Fruit fly (Drosophila melanogaster): ENCODE data around the gene mthl10.
A peak's percentile ranks its signal among the peaks of the same experiment; 100 is the strongest.

Gene mthl10

DNA sequence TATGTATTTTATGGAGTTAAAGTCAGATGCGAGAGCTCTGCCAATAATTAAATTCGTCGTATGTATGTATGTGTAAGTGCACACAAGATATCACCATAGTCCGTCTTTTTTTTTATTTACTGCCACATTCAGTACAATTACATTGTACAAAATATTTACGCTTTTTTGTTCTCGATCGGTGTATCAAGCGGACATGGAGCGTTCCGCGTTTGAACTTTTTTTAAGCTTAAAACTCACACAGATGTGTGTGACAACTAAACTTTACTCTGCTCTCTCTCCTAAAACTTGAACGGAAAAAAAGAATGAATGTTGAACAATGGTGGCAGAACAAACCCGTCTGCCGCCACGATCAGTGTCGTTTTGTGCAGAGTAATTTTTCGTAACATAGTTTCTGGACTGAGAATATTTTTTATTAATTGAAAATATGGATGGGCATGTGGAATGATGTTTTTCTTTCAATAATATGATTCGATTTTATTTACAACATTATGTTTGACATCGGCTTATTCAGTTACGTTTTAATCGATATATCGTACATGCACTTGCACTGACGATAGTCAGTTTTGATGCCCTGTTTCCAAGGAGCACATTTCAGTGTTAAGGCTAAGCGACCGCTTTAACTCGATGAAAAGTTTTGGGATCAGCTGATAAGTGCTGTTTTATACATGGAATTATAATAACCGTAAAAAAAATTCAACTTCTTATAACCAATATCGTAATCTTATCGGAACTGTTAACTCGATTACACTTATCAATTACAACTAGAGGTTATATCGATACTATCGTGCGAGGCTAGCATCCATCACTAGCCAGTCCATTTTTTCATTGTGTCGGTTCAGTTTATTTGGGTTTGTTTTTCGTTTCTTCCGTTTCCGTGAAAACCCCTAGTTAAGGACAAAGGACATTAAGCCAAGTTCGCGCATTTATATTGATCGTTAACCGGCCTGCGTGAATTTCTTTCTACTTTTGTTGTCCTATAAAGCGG is 4.2 kb upstream of the mthl10 start, which contains the start of gene mth (continued):
- TF ChIP-seq Hr3 (GFP tag; optimal IDR thresholded peaks at IDR 0.05) (no peak), HLH4C (GFP tag; IDR thresholded peaks at IDR 0.05; ENCODE audit: partially characterized antibody) (peak; percentile 99), gcm2 (GFP tag; optimal IDR thresholded peaks at IDR 0.05) (no peak), cad (GFP tag; optimal IDR thresholded peaks at IDR 0.05) (no peak), CG3065 (GFP tag; optimal IDR thresholded peaks at IDR 0.05) (no peak), hbn (GFP tag; IDR thresholded peaks at IDR 0.05; ENCODE audit: partially characterized antibody) (peak; percentile 97), da (GFP tag; optimal IDR thresholded peaks at IDR 0.05) (no peak), CG31365 (tag; optimal IDR thresholded peaks at IDR 0.05) (no peak), en (GFP tag; optimal IDR thresholded peaks at IDR 0.05) (no peak), Hmr (GFP tag; optimal IDR thresholded peaks at IDR 0.05) (peak; percentile 65), Dad (GFP tag; optimal IDR thresholded peaks at IDR 0.05) (peak; percentile 48), CG10274 (GFP tag; optimal IDR thresholded peaks at IDR 0.05) (no peak), CG13894 (tag; optimal IDR thresholded peaks at IDR 0.05) (peak; percentile 65), pita (GFP tag; optimal IDR thresholded peaks at IDR 0.05) (no peak), maf-S (GFP tag; optimal IDR thresholded peaks at IDR 0.05) (peak; percentile 59), knrl (GFP tag; IDR thresholded peaks at IDR 0.05; ENCODE audit: partially characterized antibody) (peak; percentile 100), fru (optimal IDR thresholded peaks at IDR 0.05) (no peak), tx (GFP tag; optimal IDR thresholded peaks at IDR 0.05) (peak; percentile 19), dysf (GFP tag; IDR thresholded peaks at IDR 0.05) (peak; percentile 49; the same call in 2 of the 3 replicates), CG13624 (GFP tag; optimal IDR thresholded peaks at IDR 0.05) (peak; percentile 80), Rfx (GFP tag; IDR thresholded peaks at IDR 0.05) (peak; percentile 53; the same call in 1 of the 2 replicates), p53 (GFP tag; optimal IDR thresholded peaks at IDR 0.05) (peak; percentile 18), E2f2 (GFP tag; IDR thresholded peaks at IDR 0.05) (0 out of 2 replicates have a peak, but pooled peaks have one; percentile 27), CG11560 (tag; IDR thresholded peaks at IDR 0.05) (peak; percentile 74; the same call in 1 of the 3 replicates), CG3407 (GFP tag; optimal IDR thresholded peaks at IDR 0.05) (peak; percentile 21), dimm (GFP tag; IDR thresholded peaks at IDR 0.05) (no peak), Atf-2 (GFP tag; optimal IDR thresholded peaks at IDR 0.05) (peak; percentile 62), pb (GFP tag; optimal IDR thresholded peaks at IDR 0.05) (peak; percentile 15), schlank (tag; optimal IDR thresholded peaks at IDR 0.05) (no peak), ham (GFP tag; IDR thresholded peaks at IDR 0.05) (no peak), CG13775 (GFP tag; optimal IDR thresholded peaks at IDR 0.05) (peak; percentile 59), pnt (GFP tag; optimal IDR thresholded peaks at IDR 0.05) (peak; percentile 28), tup (GFP tag; optimal IDR thresholded peaks at IDR 0.05) (no peak), Atf6 (GFP tag; IDR thresholded peaks at IDR 0.05) (no peak; the same call in 1 of the 2 replicates), vfl (GFP tag; optimal IDR thresholded peaks at IDR 0.05) (peak; percentile 5), Drgx (GFP tag; IDR thresholded peaks at IDR 0.05) (no peak), CG15011 (GFP tag; optimal IDR thresholded peaks at IDR 0.05) (peak; percentile 16), Dip2 (GFP tag; IDR thresholded peaks at IDR 0.05) (no peak), CG31441 (GFP tag; IDR thresholded peaks at IDR 0.05) (no peak), mam (GFP tag; optimal IDR thresholded peaks at IDR 0.05) (peak; percentile 77), CG34376 (GFP tag; optimal IDR thresholded peaks at IDR 0.05) (no peak), Elba2 (GFP tag; optimal IDR thresholded peaks at IDR 0.05) (no peak), pan (optimal IDR thresholded peaks at IDR 0.05) (no peak), pan (GFP tag; optimal IDR thresholded peaks at IDR 0.05 in 1 of 2, IDR thresholded peaks at IDR 0.05 in 1 of 2) (peak in 1 of 2 experiments; percentile 22), C15 (GFP tag; IDR thresholded peaks at IDR 0.05) (no peak), CG17612 (GFP tag; IDR thresholded peaks at IDR 0.05) (no peak), CG11456 (GFP tag; IDR thresholded peaks at IDR 0.05) (peak; percentile 48; the same call in 1 of the 3 replicates), dpn (GFP tag; optimal IDR thresholded peaks at IDR 0.05) (peak; percentile 53 to 60), CG12769 (tag; optimal IDR thresholded peaks at IDR 0.05) (peak; percentile 49), CG5953 (GFP tag; IDR thresholded peaks at IDR 0.05) (no peak)
